Worm (Caenorhabditis elegans) whole organism, L1 larva: ENCODE results near the gene F41H8.2.
"Not testable (repeated sequence)": the region's sequence is repeated elsewhere in the genome, so short reads cannot be mapped to it uniquely, and the experiment has no call there.

Source experiments
- C16A3.4 ChIP-seq: fragments of 150-350 bp; optimal IDR thresholded peaks from 2 replicates; lab custom pipeline; 2014; ENCODE audit warnings: missing biosample characterization, missing genetic modification characterization
- F16B12.6 ChIP-seq: fragments of 150-350 bp; optimal IDR thresholded peaks from 2 replicates; lab custom pipeline; 2014; ENCODE audit warnings: missing biosample characterization, missing genetic modification characterization
- aly-2 ChIP-seq: fragments of 150-350 bp; optimal IDR thresholded peaks from 2 replicates; lab custom pipeline; 2014; ENCODE audit warnings: missing biosample characterization, missing genetic modification characterization
- ceh-63 ChIP-seq: fragments of 200-800 bp; sonication (Bioruptor generic); optimal IDR thresholded peaks from 2 replicates; lab custom pipeline; 2018; ENCODE audit warnings: mild to moderate bottlenecking, missing genetic modification characterization, missing compliant biosample characterization
- ceh-8 ChIP-seq: fragments of 200-800 bp; sonication (Bioruptor generic); optimal IDR thresholded peaks from 2 replicates; lab custom pipeline; 2018; ENCODE audit warnings: mild to moderate bottlenecking, missing genetic modification characterization, moderate library complexity, missing compliant biosample characterization
- ceh-82 ChIP-seq, 3 experiments: fragments of 150-350 bp in 1 of 3; sonication (generic microtip) in 2 of 3; optimal IDR thresholded peaks; 2 replicates each; lab custom pipeline; 2014 to 2017; ENCODE audit warnings: missing biosample characterization in 3 of 3, missing genetic modification characterization in 3 of 3
- ceh-88 ChIP-seq: fragments of 200-800 bp; sonication (Bioruptor generic); IDR thresholded peaks from 2 replicates; pipeline ENCODE4 v1.3.6; 2022; ENCODE audit warnings: missing genetic modification characterization, missing compliant biosample characterization
- efl-1 ChIP-seq, 4 experiments: fragments of 150-350 bp; optimal IDR thresholded peaks in 3 of 4; peaks in 1 of 4; 1 replicate in 1 of 4; 2 replicates in 3 of 4; lab custom pipeline; 2014; ENCODE audit warnings: missing biosample characterization in 2 of 4, missing genetic modification characterization in 2 of 4, missing genetic modification reagents in 2 of 4
- efl-3 ChIP-seq: fragments of 200-800 bp; sonication (Bioruptor generic); optimal IDR thresholded peaks from 2 replicates; lab custom pipeline; 2018; ENCODE audit warnings: mild to moderate bottlenecking, missing genetic modification characterization, missing compliant biosample characterization
- egl-13 ChIP-seq: sonication (generic microtip); optimal IDR thresholded peaks from 2 replicates; lab custom pipeline; 2016; ENCODE audit warnings: missing genotype, missing genetic modification reagents, missing genetic modification characterization, missing compliant biosample characterization
- ets-5 ChIP-seq: fragments of 200-800 bp; sonication (Bioruptor generic); IDR thresholded peaks from 2 replicates; pipeline ENCODE4 v1.3.6; 2022; ENCODE audit warnings: missing genetic modification characterization, missing compliant biosample characterization
- grh-1 ChIP-seq: fragments of 200-800 bp; sonication (Bioruptor generic); IDR thresholded peaks from 2 replicates; pipeline ENCODE4 v1.3.6; 2022; ENCODE audit warnings: missing genetic modification reagents, missing genetic modification characterization, missing compliant biosample characterization
- jun-1 ChIP-seq: fragments of 150-350 bp; optimal IDR thresholded peaks from 2 replicates; lab custom pipeline; 2014; ENCODE audit warnings: missing biosample characterization, missing genetic modification reagents, missing genetic modification characterization
- lin-15B ChIP-seq: fragments of 150-350 bp; sonication (generic microtip); optimal IDR thresholded peaks from 3 replicates; lab custom pipeline; 2014; ENCODE audit warnings: missing biosample characterization, missing genetic modification characterization
- lin-35 ChIP-seq, 2 experiments: fragments of 150-350 bp; optimal IDR thresholded peaks; 2 replicates each; lab custom pipeline; 2014; ENCODE audit warnings: missing biosample characterization in 2 of 2, missing genetic modification characterization in 2 of 2, missing genetic modification reagents in 2 of 2
- lsy-2 ChIP-seq, 2 experiments: fragments of 150-350 bp; optimal IDR thresholded peaks; 2 replicates each; lab custom pipeline; 2014; ENCODE audit warnings: missing biosample characterization in 2 of 2, missing genetic modification characterization in 2 of 2
- mef-2 ChIP-seq: fragments of 150-350 bp; optimal IDR thresholded peaks from 2 replicates; lab custom pipeline; 2014; ENCODE audit warnings: missing biosample characterization, missing genetic modification characterization
- mep-1 ChIP-seq: fragments of 150-350 bp; optimal IDR thresholded peaks from 2 replicates; lab custom pipeline; 2014; ENCODE audit warnings: missing biosample characterization, missing genetic modification characterization
- nhr-11 ChIP-seq: fragments of 150-350 bp; optimal IDR thresholded peaks from 2 replicates; lab custom pipeline; 2014; ENCODE audit warnings: missing biosample characterization, missing genetic modification characterization
- nhr-19 ChIP-seq: fragments of 200-800 bp; sonication (Bioruptor generic); conservative IDR thresholded peaks from 2 replicates; pipeline ENCODE4 v1.3.6; 2022; ENCODE audit warnings: missing genetic modification characterization, missing compliant biosample characterization
- nhr-28 ChIP-seq: fragments of 150-350 bp; optimal IDR thresholded peaks from 2 replicates; lab custom pipeline; 2014; ENCODE audit warnings: missing biosample characterization, missing genetic modification characterization
- nhr-85 ChIP-seq: sonication (generic microtip); peaks from one replicate; lab custom pipeline; 2016; ENCODE audit warnings: missing genetic modification characterization, inconsistent platforms, missing compliant biosample characterization
- rnt-1 ChIP-seq: sonication (generic microtip); optimal IDR thresholded peaks from 2 replicates; lab custom pipeline; 2016; ENCODE audit warnings: mild to moderate bottlenecking, missing genetic modification characterization, moderate library complexity, missing compliant biosample characterization
- sptf-1 ChIP-seq: fragments of 150-350 bp; optimal IDR thresholded peaks from 2 replicates; lab custom pipeline; 2014; ENCODE audit warnings: missing biosample characterization, missing genetic modification characterization
- tbx-2 ChIP-seq: sonication (generic microtip); optimal IDR thresholded peaks from 2 replicates; lab custom pipeline; 2016; ENCODE audit warnings: missing genetic modification characterization, missing compliant biosample characterization
- unc-130 ChIP-seq: fragments of 150-350 bp; optimal IDR thresholded peaks from 2 replicates; lab custom pipeline; 2017; ENCODE audit warnings: missing biosample characterization, missing genetic modification characterization, inconsistent platforms
- unc-62 ChIP-seq: fragments of 150-350 bp; optimal IDR thresholded peaks from 2 replicates; lab custom pipeline; 2014; ENCODE audit warnings: missing biosample characterization, missing genetic modification reagents, missing genetic modification characterization
- unc-98 ChIP-seq: fragments of 200-800 bp; sonication (Bioruptor generic); IDR thresholded peaks from 2 replicates; pipeline ENCODE4 v1.3.6; 2022; ENCODE audit warnings: missing genetic modification characterization, missing compliant biosample characterization
- vab-15 ChIP-seq: sonication (generic microtip); optimal IDR thresholded peaks from 2 replicates; lab custom pipeline; 2017; ENCODE audit warnings: missing genotype, mild to moderate bottlenecking, missing genetic modification characterization, missing compliant biosample characterization

F41H8.2 gene

ce11 chrV:833368-833767 lies 7.2 kb downstream of the F41H8.2 start, which contains the start of gene F41H8.1:
F41H8.1 (plus strand) TSS chrV:833668.
- TF ChIP-seq aly-2 (tag; lab: Kevin White, UChicago) (no peak), ceh-82 (tag; optimal IDR thresholded peaks at IDR 0.05; lab: Kevin White, UChicago) (no peak), efl-3 (GFP tag; lab: Kevin White, UChicago) (no peak), ceh-63 (GFP tag; lab: Kevin White, UChicago) (no peak), vab-15 (tag; lab: Kevin White, UChicago) (no peak), ceh-88 (GFP tag; lab: Robert Waterston, UW) (no peak), egl-13 (tag; lab: Kevin White, UChicago) (no peak), unc-130 (no peak), unc-98 (GFP tag; lab: Robert Waterston, UW) (no peak), unc-62 (no peak), F16B12.6 (no peak)

ce11 chrV:838984-839471 lies 12.8 kb downstream of the F41H8.2 start, which contains the start of the genes K09C6.7 and K09C6.10:
K09C6.7 (minus strand) TSS chrV:839084.
K09C6.10 (plus strand) TSS chrV:839421.
- not testable (repeated sequence) for TF ChIP-seq tbx-2; C16A3.4 (tag; lab: Kevin White, UChicago); aly-2 (tag; lab: Kevin White, UChicago)
- TF ChIP-seq, all 84 proteins: peak for 0; not testable (repeated sequence) for 84

ce11 chrV:842611-843010 lies 16.4 kb downstream of the F41H8.2 start:
- TF ChIP-seq vab-15 (tag; lab: Kevin White, UChicago) = no peak
- TF ChIP-seq lsy-2 (tag; optimal IDR thresholded peaks at IDR 0.05; lab: Kevin White, UChicago) = no peak
- TF ChIP-seq nhr-11 (tag; lab: Kevin White, UChicago) = no peak
- TF ChIP-seq unc-98 (GFP tag; lab: Robert Waterston, UW) = no peak
- peak; percentile 65 for TF ChIP-seq ceh-8 (GFP tag; lab: Kevin White, UChicago)

- TF ChIP-seq unc-130; rnt-1 (tag; lab: Kevin White, UChicago); ets-5 (GFP tag; lab: Robert Waterston, UW): not testable (repeated sequence)
Observed at ce11 chrV:843118-843517, 16.9 kb downstream of the F41H8.2 start, which contains the start of gene K09C6.8. K09C6.8 (minus strand) TSS chrV:843218.

- TF ChIP-seq sptf-1 (no peak), F16B12.6 (no peak), nhr-28 (tag; lab: Kevin White, UChicago) (no peak), ets-5 (GFP tag; lab: Robert Waterston, UW) (no peak), jun-1 (tag; lab: Kevin White, UChicago) (no peak), mef-2 (tag; lab: Kevin White, UChicago) (no peak), nhr-19 (GFP tag; lab: Robert Waterston, UW) (no peak), ceh-82 (tag; optimal IDR thresholded peaks at IDR 0.05; lab: Kevin White, UChicago) (no peak), mep-1 (tag; lab: Kevin White, UChicago) (no peak), lin-15B (tag; lab: Kevin White, UChicago) (no peak), grh-1 (GFP tag; lab: Robert Waterston, UW) (no peak), lin-35 (GFP tag; optimal IDR thresholded peaks at IDR 0.05; lab: Kevin White, UChicago) (no peak)
Observed at ce11 chrV:847521-847920, 21.3 kb downstream of the F41H8.2 start, which contains the start of gene srbc-13. srbc-13 (plus strand) TSS chrV:847821.

ce11 chrV:849042-849441 lies 22.8 kb downstream of the F41H8.2 start:
- TF ChIP-seq efl-1 (optimal IDR thresholded peaks at IDR 0.05; lab: Kevin White, UChicago) (no peak), efl-1 (GFP tag; optimal IDR thresholded peaks at IDR 0.05 in 1 of 2; lab: Kevin White, UChicago) (peak in 1 of 2 experiments; percentile 56), nhr-11 (tag; lab: Kevin White, UChicago) (no peak), nhr-85 (tag; lab: Kevin White, UChicago) (peak; percentile 52)
